Worm (Caenorhabditis elegans): ENCODE measurements around the gene T10D4.6.
"Not testable (repeated sequence)": the region's sequence is repeated elsewhere in the genome, so short reads cannot be mapped to it uniquely, and the experiment has no call there.

The T10D4.6 gene

DNA sequence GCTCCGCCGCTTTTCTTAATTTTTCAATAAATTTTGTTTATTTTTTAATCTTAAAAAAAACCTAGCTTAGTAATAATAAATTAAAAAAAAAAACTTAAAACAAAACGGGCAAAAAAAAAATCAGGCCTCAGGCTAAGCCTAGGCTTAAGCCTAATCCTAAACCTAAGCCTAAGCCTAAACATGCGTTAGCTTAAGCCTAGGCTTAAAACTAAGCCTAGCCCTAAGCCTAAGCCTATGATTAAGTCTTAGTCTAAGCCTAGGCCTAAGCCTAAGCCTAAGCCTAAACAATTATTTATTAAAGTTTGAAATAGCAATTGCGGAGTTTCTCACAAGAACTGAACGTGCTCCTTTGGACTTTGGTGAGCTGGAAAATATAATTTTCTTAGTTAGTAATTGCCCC, 16.2 kb downstream of the T10D4.6 start:
- TF ChIP-seq lin-39 (tag; optimal IDR thresholded peaks at IDR 0.05) (no peak), R02D3.7 (tag; optimal IDR thresholded peaks at IDR 0.05) (no peak), zag-1 (tag; optimal IDR thresholded peaks at IDR 0.05) (no peak), nhr-28 (tag; optimal IDR thresholded peaks at IDR 0.05) (no peak), aly-2 (tag; optimal IDR thresholded peaks at IDR 0.05) (no peak), eor-1 (tag; optimal IDR thresholded peaks at IDR 0.05) (no peak), ama-1 (optimal IDR thresholded peaks at IDR 0.05) (no peak), ceh-28 (tag; optimal IDR thresholded peaks at IDR 0.05) (no peak), nhr-43 (tag; optimal IDR thresholded peaks at IDR 0.05; ENCODE audit: poor library complexity, severe bottlenecking) (no peak), lin-15B (tag; optimal IDR thresholded peaks at IDR 0.05) (no peak), ZK546.5 (tag; optimal IDR thresholded peaks at IDR 0.05) (no peak), unc-62 (GFP tag; optimal IDR thresholded peaks at IDR 0.05) (no peak), elt-2 (tag; optimal IDR thresholded peaks at IDR 0.05) (no peak), mml-1 (tag; optimal IDR thresholded peaks at IDR 0.05) (no peak), pha-4 (tag; optimal IDR thresholded peaks at IDR 0.05) (no peak)

DNA sequence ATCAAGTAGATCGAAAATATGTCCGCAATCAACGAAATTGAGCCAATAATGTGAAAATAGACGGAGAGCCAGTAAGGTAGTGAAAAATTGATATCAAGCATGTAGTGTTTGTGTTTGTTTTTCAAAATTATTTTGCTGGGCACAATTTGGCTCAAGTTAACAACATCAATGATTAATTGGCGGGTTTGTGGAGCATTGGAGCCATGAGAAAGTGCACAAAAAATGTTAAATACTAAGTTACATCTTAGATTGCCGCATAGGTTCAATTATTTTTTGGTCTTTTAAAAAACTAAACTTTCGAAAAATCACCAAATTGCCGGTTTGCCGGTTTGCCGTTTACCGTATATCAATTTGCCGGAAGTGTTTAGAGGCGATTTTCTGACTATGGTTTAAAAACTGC, 18.7 kb downstream of the T10D4.6 start, which contains the start of gene sri-54:
TSS of gene sri-54 (minus strand) at position 101 of the 400 bp plus-strand sequence.
- TF ChIP-seq nhr-43 (tag; optimal IDR thresholded peaks at IDR 0.05; ENCODE audit: poor library complexity, severe bottlenecking) = no peak
- no peak for TF ChIP-seq snpc-4 (tag; optimal IDR thresholded peaks at IDR 0.05)
- no peak for TF ChIP-seq elt-3 (tag; optimal IDR thresholded peaks at IDR 0.05)
- TF ChIP-seq zag-1 (tag; optimal IDR thresholded peaks at IDR 0.05) = no peak
- TF ChIP-seq pqm-1 (tag; optimal IDR thresholded peaks at IDR 0.05) = no peak
- no peak for TF ChIP-seq lin-39 (tag; optimal IDR thresholded peaks at IDR 0.05)
- no peak for TF ChIP-seq jun-1 (tag; optimal IDR thresholded peaks at IDR 0.05)
- no peak for TF ChIP-seq lin-15B (tag; optimal IDR thresholded peaks at IDR 0.05)
- no peak for TF ChIP-seq nhr-28 (tag; optimal IDR thresholded peaks at IDR 0.05)
- no peak for TF ChIP-seq eor-1 (tag; optimal IDR thresholded peaks at IDR 0.05)
- TF ChIP-seq fkh-2 (tag; optimal IDR thresholded peaks at IDR 0.05) = no peak
- no peak for TF ChIP-seq ZK546.5 (tag; optimal IDR thresholded peaks at IDR 0.05)
- no peak for TF ChIP-seq nhr-25 (tag; optimal IDR thresholded peaks at IDR 0.05)
- TF ChIP-seq ceh-28 (tag; optimal IDR thresholded peaks at IDR 0.05) = no peak
- no peak for TF ChIP-seq nhr-23 (tag; optimal IDR thresholded peaks at IDR 0.05)

DNA sequence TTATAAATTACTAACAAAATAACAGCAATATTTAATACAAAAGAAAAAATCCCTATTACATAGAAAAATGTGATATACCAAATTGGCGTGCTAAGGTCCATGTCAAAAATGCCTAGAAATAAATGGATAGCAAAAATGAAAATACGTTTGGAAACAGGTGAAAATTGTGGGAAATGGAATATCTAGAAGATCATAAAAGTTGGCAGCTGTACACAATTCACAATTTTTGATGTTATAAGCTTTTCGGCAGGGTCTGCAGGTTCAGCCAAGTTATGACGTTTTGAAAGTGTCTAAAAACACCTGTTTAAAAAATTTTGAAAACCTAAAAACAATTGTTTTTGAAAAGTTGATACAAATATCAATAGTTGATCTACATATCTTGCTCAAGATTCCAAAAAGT, 23.7 kb downstream of the T10D4.6 start, which contains the start of gene sri-42:
TSS of gene sri-42 (minus strand) at position 101 of the 400 bp plus-strand sequence.
- TF ChIP-seq unc-39 (tag; optimal IDR thresholded peaks at IDR 0.05); fkh-10 (GFP tag; optimal IDR thresholded peaks at IDR 0.05); ceh-16 (tag; optimal IDR thresholded peaks at IDR 0.05): not testable (repeated sequence)

DNA sequence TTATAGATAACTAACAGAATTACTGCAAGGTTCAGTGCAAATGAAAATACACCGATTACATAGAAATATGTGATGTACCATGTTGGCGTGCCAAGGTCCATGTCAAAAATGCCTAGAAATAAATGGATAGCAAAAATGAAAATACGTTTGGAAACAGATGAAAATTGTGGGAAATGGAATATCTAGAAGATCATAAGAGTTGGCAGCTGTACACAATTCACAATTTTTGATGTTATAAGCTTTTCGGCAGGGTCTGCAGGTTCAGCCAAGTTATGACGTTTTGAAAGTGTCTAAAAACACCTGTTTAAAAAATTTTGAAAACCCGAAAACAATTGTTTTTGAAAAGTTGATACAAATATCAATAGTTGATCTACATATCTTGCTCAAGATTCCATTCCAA, 25.4 kb downstream of the T10D4.6 start, which contains the start of gene sri-43:
TSS of gene sri-43 (minus strand) at position 101 of the 400 bp plus-strand sequence.
- TF ChIP-seq ceh-28 (tag; optimal IDR thresholded peaks at IDR 0.05); nhr-67 (tag; optimal IDR thresholded peaks at IDR 0.05); nfya-1 (tag; optimal IDR thresholded peaks at IDR 0.05; ENCODE audit: insufficient read depth): not testable (repeated sequence)

DNA sequence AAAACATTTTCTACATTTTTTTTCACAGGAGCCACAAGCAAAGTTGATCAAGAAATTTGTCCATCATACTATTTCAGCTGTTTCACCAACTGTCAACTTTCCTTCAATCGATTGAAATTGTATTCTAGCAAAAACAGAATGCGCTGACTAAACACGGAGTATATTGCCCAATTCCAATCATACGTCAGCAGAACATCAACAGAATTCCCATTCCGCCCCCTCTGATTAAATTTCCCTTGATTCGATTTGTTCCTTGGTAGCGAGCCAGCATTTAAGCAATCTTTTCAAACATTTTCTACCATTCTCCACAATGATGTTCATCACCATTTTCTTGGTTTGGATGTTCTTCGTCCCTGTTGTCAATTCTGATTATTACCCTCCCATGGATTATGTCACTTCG, 26.7 kb downstream of the T10D4.6 start, which contains the start of gene T10D4.15:
TSS of gene T10D4.15 (plus strand) at position 301 of the 400 bp plus-strand sequence.
- no peak for TF ChIP-seq egl-27 (tag; optimal IDR thresholded peaks at IDR 0.05)
- no peak for TF ChIP-seq snpc-4 (tag; optimal IDR thresholded peaks at IDR 0.05)
- no peak for TF ChIP-seq egl-5 (tag; optimal IDR thresholded peaks at IDR 0.05)
- TF ChIP-seq fkh-10 (GFP tag; optimal IDR thresholded peaks at IDR 0.05) = no peak
- no peak for TF ChIP-seq hmg-11 (tag; optimal IDR thresholded peaks at IDR 0.05)
- TF ChIP-seq nhr-67 (tag; optimal IDR thresholded peaks at IDR 0.05) = no peak
- no peak for TF ChIP-seq skn-1 (tag; optimal IDR thresholded peaks at IDR 0.05)

DNA sequence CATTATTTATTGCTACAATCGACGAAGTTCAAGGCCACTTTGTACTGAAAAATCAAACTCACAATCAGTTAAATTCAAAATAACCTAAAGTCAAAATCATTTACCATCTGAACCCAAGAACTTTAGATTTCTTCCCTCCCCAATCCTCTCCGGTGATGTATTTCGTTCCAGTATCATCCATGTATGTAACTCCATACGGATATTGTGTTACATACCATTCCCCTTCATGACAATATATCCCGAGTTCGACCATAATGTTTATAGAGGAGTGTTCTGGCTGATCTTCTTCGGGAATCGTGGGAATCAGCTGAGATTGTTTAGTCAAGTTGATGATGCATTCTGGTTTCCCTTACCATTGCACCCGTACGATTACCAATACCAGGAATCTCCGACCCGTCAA, 29.3 kb downstream of the T10D4.6 start:
- TF ChIP-seq ceh-28 (tag; optimal IDR thresholded peaks at IDR 0.05) (no peak), egl-5 (tag; optimal IDR thresholded peaks at IDR 0.05) (no peak), eor-1 (tag; optimal IDR thresholded peaks at IDR 0.05) (no peak), fkh-2 (tag; optimal IDR thresholded peaks at IDR 0.05) (no peak), pha-4 (tag; optimal IDR thresholded peaks at IDR 0.05) (no peak), lin-39 (tag; optimal IDR thresholded peaks at IDR 0.05) (no peak), elt-2 (tag; optimal IDR thresholded peaks at IDR 0.05) (no peak), nfya-1 (tag; optimal IDR thresholded peaks at IDR 0.05; ENCODE audit: insufficient read depth) (no peak), unc-39 (tag; optimal IDR thresholded peaks at IDR 0.05) (no peak), fos-1 (tag; optimal IDR thresholded peaks at IDR 0.05) (no peak), lsy-12 (tag; optimal IDR thresholded peaks at IDR 0.05) (no peak)
